Fruit fly (Drosophila melanogaster) whole organism, embryonic: ENCODE results near the gene Prx2.

Source experiments
- Ada2b ChIP-seq: fragments of 200-800 bp; sonication (Bioruptor generic); IDR thresholded peaks from 2 replicates; pipeline ENCODE4 v1.3.6; 2022; ENCODE audit warnings: missing biosample characterization, missing genetic modification characterization
- Atf6 ChIP-seq: fragments of 200-800 bp; sonication (Bioruptor generic); IDR thresholded peaks from 2 replicates; pipeline ENCODE4 v1.3.6; 2022; ENCODE audit warnings: missing biosample characterization, missing genetic modification characterization
- CG10654 ChIP-seq: fragments of 200-800 bp; sonication (Bioruptor generic); optimal IDR thresholded peaks from 2 replicates; lab custom pipeline; 2016; ENCODE audit warnings: missing biosample characterization, missing genetic modification characterization
- CG12071 ChIP-seq: fragments of 200-800 bp; sonication (Bioruptor generic); optimal IDR thresholded peaks from 3 replicates; lab custom pipeline; 2018; ENCODE audit warnings: missing biosample characterization, mild to moderate bottlenecking, missing genetic modification characterization
- CG12155 ChIP-seq: fragments of 200-800 bp; sonication (Bioruptor generic); optimal IDR thresholded peaks from 3 replicates; lab custom pipeline; 2016; ENCODE audit warnings: missing biosample characterization, missing genetic modification characterization
- CG12391 ChIP-seq: fragments of 200-800 bp; sonication (Bioruptor generic); optimal IDR thresholded peaks from 3 replicates; lab custom pipeline; 2018; ENCODE audit warnings: missing biosample characterization, mild to moderate bottlenecking, missing genetic modification characterization, moderate library complexity
- CG14667 ChIP-seq: fragments of 200-800 bp; sonication (Bioruptor generic); IDR thresholded peaks from 2 replicates; pipeline ENCODE4 v1.3.6; 2022; ENCODE audit warnings: missing biosample characterization, missing genetic modification characterization
- CG15696 ChIP-seq: fragments of 200-800 bp; sonication (Bioruptor generic); optimal IDR thresholded peaks from 2 replicates; lab custom pipeline; 2019; ENCODE audit warnings: missing biosample characterization, mild to moderate bottlenecking, missing genetic modification characterization, moderate library complexity
- CG16813 ChIP-seq: fragments of 200-800 bp; sonication (Bioruptor generic); IDR thresholded peaks from 3 replicates; pipeline ENCODE4 v1.3.6; 2022; ENCODE audit warnings: missing biosample characterization, missing genetic modification characterization; ENCODE audit not compliant: partially characterized antibody
- CG17361 ChIP-seq: fragments of 200-800 bp; sonication (Bioruptor generic); IDR thresholded peaks from 3 replicates; pipeline ENCODE4 v1.3.6; 2022; ENCODE audit warnings: missing biosample characterization, missing genetic modification characterization
- CG2199 ChIP-seq: fragments of 200-800 bp; sonication (Bioruptor generic); IDR thresholded peaks from 3 replicates; pipeline ENCODE4 v1.3.6; 2022; ENCODE audit warnings: missing biosample characterization, missing genetic modification characterization
- CG3065 ChIP-seq: fragments of 200-800 bp; sonication (Bioruptor generic); optimal IDR thresholded peaks from 2 replicates; lab custom pipeline; 2016; ENCODE audit warnings: missing biosample characterization, missing genetic modification characterization
- CG31224 ChIP-seq: fragments of 200-800 bp; sonication (Bioruptor generic); IDR thresholded peaks from 2 replicates; pipeline ENCODE4 v1.3.6; 2022; ENCODE audit warnings: missing biosample characterization, missing genetic modification characterization
- CG33213 ChIP-seq: fragments of 200-800 bp; sonication (Bioruptor generic); optimal IDR thresholded peaks from 3 replicates; lab custom pipeline; 2016; ENCODE audit warnings: missing biosample characterization, missing genetic modification characterization
- CG3838 ChIP-seq: fragments of 200-800 bp; sonication (Bioruptor generic); optimal IDR thresholded peaks from 3 replicates; lab custom pipeline; 2016; ENCODE audit warnings: missing biosample characterization, missing genetic modification characterization
- CG3847 ChIP-seq: fragments of 200-800 bp; sonication (Bioruptor generic); IDR thresholded peaks from 2 replicates; pipeline ENCODE4 v1.3.6; 2022; ENCODE audit warnings: missing biosample characterization, missing genetic modification characterization
- CG3995 ChIP-seq: fragments of 200-800 bp; sonication (Bioruptor generic); optimal IDR thresholded peaks from 3 replicates; lab custom pipeline; 2016; ENCODE audit warnings: missing biosample characterization, missing genetic modification characterization
- CG4707 ChIP-seq: fragments of 200-800 bp; sonication (Bioruptor generic); optimal IDR thresholded peaks from 2 replicates; lab custom pipeline; 2018; ENCODE audit warnings: missing biosample characterization, mild to moderate bottlenecking, missing genetic modification characterization, moderate library complexity
- CG6791 ChIP-seq: fragments of 200-800 bp; sonication (Bioruptor generic); IDR thresholded peaks from 3 replicates; pipeline ENCODE4 v1.3.6; 2022; ENCODE audit warnings: missing biosample characterization, missing genetic modification characterization; ENCODE audit not compliant: partially characterized antibody
- CG9727 ChIP-seq: fragments of 200-800 bp; sonication (Bioruptor generic); optimal IDR thresholded peaks from 3 replicates; lab custom pipeline; 2017; ENCODE audit warnings: missing biosample characterization, mild to moderate bottlenecking, missing genetic modification characterization
- CG9876 ChIP-seq: fragments of 200-800 bp; sonication (Bioruptor generic); optimal IDR thresholded peaks from 2 replicates; lab custom pipeline; 2016; ENCODE audit warnings: missing biosample characterization, missing genetic modification characterization
- Dad ChIP-seq: fragments of 200-800 bp; sonication (Bioruptor generic); optimal IDR thresholded peaks from 3 replicates; lab custom pipeline; 2016; ENCODE audit warnings: missing biosample characterization, missing genetic modification characterization
- Dfd ChIP-seq, 2 experiments: fragments of >200 bp; optimal IDR thresholded peaks; 2 replicates each; lab custom pipeline; 2017; ENCODE audit warnings: missing biosample characterization in 2 of 2, missing genetic modification characterization in 2 of 2
- Dref ChIP-seq: fragments of 200-800 bp; sonication (Bioruptor generic); IDR thresholded peaks from 2 replicates; pipeline ENCODE4 v1.3.6; 2022; ENCODE audit warnings: missing biosample characterization, missing genetic modification characterization
- Opbp ChIP-seq: fragments of 200-800 bp; sonication (Bioruptor generic); IDR thresholded peaks from 3 replicates; pipeline ENCODE4 v1.3.6; 2022; ENCODE audit warnings: missing biosample characterization, missing genetic modification characterization; ENCODE audit not compliant: partially characterized antibody
- Sox100B ChIP-seq: fragments of 200-800 bp; sonication (Bioruptor generic); optimal IDR thresholded peaks from 3 replicates; lab custom pipeline; 2018; ENCODE audit warnings: missing biosample characterization, mild to moderate bottlenecking, missing genetic modification characterization
- TFAM ChIP-seq: fragments of 200-800 bp; sonication (Bioruptor generic); optimal IDR thresholded peaks from 2 replicates; lab custom pipeline; 2017; ENCODE audit warnings: missing biosample characterization, missing genetic modification characterization, inconsistent platforms
- ara ChIP-seq: fragments of 200-800 bp; sonication (Bioruptor generic); IDR thresholded peaks from 2 replicates; pipeline ENCODE4 v1.3.6; 2022; ENCODE audit warnings: missing biosample characterization, missing genetic modification characterization
- bigmax ChIP-seq: fragments of 200-800 bp; sonication (Bioruptor generic); optimal IDR thresholded peaks from 2 replicates; lab custom pipeline; 2018; ENCODE audit warnings: missing biosample characterization, mild to moderate bottlenecking, missing genetic modification characterization
- br ChIP-seq: fragments of >200 bp; optimal IDR thresholded peaks from 2 replicates; lab custom pipeline; 2017
- dimm ChIP-seq: fragments of 200-800 bp; sonication (Bioruptor generic); IDR thresholded peaks from 2 replicates; pipeline ENCODE4 v1.3.6; 2022; ENCODE audit warnings: missing biosample characterization, missing genetic modification characterization
- emc ChIP-seq: fragments of 200-800 bp; sonication (Bioruptor generic); optimal IDR thresholded peaks from 2 replicates; lab custom pipeline; 2016; ENCODE audit warnings: missing biosample characterization, missing genetic modification characterization
- grau ChIP-seq: fragments of 200-800 bp; optimal IDR thresholded peaks from 3 replicates; lab custom pipeline; 2019; ENCODE audit warnings: missing biosample characterization, mild to moderate bottlenecking, missing genetic modification characterization, moderate library complexity
- gsb-n ChIP-seq: fragments of 200-800 bp; sonication (Bioruptor generic); optimal IDR thresholded peaks from 3 replicates; lab custom pipeline; 2018; ENCODE audit warnings: missing biosample characterization, mild to moderate bottlenecking, missing genetic modification characterization
- jigr1 ChIP-seq: fragments of 200-800 bp; sonication (Bioruptor generic); IDR thresholded peaks from 3 replicates; pipeline ENCODE4 v1.3.6; 2022; ENCODE audit warnings: missing biosample characterization, missing genetic modification characterization
- jumu ChIP-seq: fragments of 200-800 bp; sonication (Bioruptor generic); optimal IDR thresholded peaks from 3 replicates; lab custom pipeline; 2016; ENCODE audit warnings: missing biosample characterization, missing genetic modification characterization
- kah ChIP-seq: fragments of 200-800 bp; sonication (Bioruptor generic); optimal IDR thresholded peaks from 2 replicates; lab custom pipeline; 2018; ENCODE audit warnings: missing biosample characterization, mild to moderate bottlenecking, missing genetic modification characterization
- nerfin-2 ChIP-seq: fragments of 200-800 bp; sonication (Bioruptor generic); IDR thresholded peaks from 2 replicates; pipeline ENCODE4 v1.3.6; 2022; ENCODE audit warnings: missing biosample characterization, missing genetic modification characterization; ENCODE audit not compliant: partially characterized antibody
- phol ChIP-seq: fragments of 200-800 bp; sonication (Bioruptor generic); optimal IDR thresholded peaks from 3 replicates; lab custom pipeline; 2018; ENCODE audit warnings: missing biosample characterization, mild to moderate bottlenecking, missing genetic modification characterization, moderate library complexity
- pum ChIP-seq: fragments of 200-800 bp; sonication (Bioruptor generic); optimal IDR thresholded peaks from 2 replicates; lab custom pipeline; 2016; ENCODE audit warnings: missing biosample characterization, missing genetic modification characterization
- ranshi ChIP-seq: fragments of 200-800 bp; sonication (Bioruptor generic); IDR thresholded peaks from 2 replicates; pipeline ENCODE4 v1.3.6; 2022; ENCODE audit warnings: missing biosample characterization, missing genetic modification characterization
- rib ChIP-seq: fragments of 200-800 bp; sonication (Bioruptor generic); IDR thresholded peaks from 2 replicates; pipeline ENCODE4 v1.3.6; 2022; ENCODE audit warnings: missing biosample characterization, missing genetic modification characterization
- row ChIP-seq: fragments of 200-800 bp; sonication (Bioruptor generic); IDR thresholded peaks from 3 replicates; pipeline ENCODE4 v1.3.6; 2022; ENCODE audit warnings: missing biosample characterization, missing genetic modification characterization
- salm ChIP-seq: fragments of 200-800 bp; sonication (Bioruptor generic); optimal IDR thresholded peaks from 2 replicates; lab custom pipeline; 2018; ENCODE audit warnings: missing biosample characterization, mild to moderate bottlenecking, missing genetic modification characterization
- sens ChIP-seq: fragments of 200-800 bp; sonication (Bioruptor generic); peaks from one replicate; lab custom pipeline; 2016; ENCODE audit warnings: missing biosample characterization, missing genetic modification characterization
- sim ChIP-seq: fragments of 200-800 bp; sonication (Bioruptor generic); IDR thresholded peaks from 2 replicates; pipeline ENCODE4 v1.3.6; 2022; ENCODE audit warnings: missing biosample characterization, missing genetic modification characterization
- sr ChIP-seq: fragments of 200-800 bp; sonication (Bioruptor generic); IDR thresholded peaks from 3 replicates; pipeline ENCODE4 v1.3.6; 2022; ENCODE audit warnings: missing biosample characterization, missing genetic modification characterization
- stwl ChIP-seq: fragments of 200-800 bp; sonication (Bioruptor generic); optimal IDR thresholded peaks from 3 replicates; lab custom pipeline; 2018; ENCODE audit warnings: missing biosample characterization, mild to moderate bottlenecking, missing genetic modification characterization, moderate library complexity
- wdn ChIP-seq: fragments of 200-800 bp; sonication (Bioruptor generic); IDR thresholded peaks from 2 replicates; pipeline ENCODE4 v1.3.6; 2022; ENCODE audit warnings: missing biosample characterization, missing genetic modification characterization
- zen2 ChIP-seq: fragments of 200-800 bp; sonication (Bioruptor generic); IDR thresholded peaks from 3 replicates; pipeline ENCODE4 v1.3.6; 2022; ENCODE audit warnings: missing biosample characterization, missing genetic modification characterization; ENCODE audit not compliant: partially characterized antibody

Gene Prx2

DNA sequence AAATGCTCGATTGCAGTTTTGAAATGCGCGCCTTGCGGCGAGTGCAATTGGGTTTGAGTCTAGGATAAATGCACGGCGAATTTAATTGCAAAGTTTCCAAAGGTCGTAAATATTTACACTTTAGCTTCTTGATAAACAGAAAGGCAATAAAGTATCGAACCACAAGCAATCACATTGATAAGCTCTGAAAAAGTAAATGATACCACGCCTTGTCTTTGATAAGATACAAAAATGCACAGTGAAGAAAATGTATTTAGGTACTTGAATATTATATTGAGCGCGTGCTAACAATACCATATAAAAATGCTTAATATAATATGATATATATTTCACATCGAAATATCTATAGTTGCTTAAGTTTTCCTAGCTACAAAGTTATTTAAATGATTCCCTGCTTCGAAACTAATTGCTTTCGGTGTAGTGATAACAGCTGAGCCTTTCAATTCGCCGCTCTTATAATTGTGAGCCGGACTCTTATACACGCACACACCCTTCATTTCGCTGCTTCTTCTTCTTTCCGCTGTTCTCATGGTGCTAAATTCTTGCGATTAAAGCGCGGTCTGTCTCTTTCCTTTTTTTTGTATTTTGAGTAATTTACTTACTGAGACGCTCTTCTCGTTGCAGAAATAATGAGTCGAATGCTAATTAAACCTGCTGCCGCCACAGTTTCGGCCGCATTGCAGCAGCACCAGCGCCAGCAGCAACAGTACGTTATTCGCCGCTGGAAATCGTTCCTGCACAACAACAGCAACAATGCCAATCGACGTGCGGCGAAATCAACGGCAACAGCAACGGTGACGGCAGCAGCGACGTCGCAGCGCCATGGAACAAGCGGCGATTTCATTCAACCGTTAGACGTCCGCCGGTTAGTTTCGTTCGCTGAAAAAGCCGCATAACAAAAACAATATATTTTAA, 43.9 kb downstream of the Prx2 start (continued):
- TF ChIP-seq CG12155 (GFP tag; lab: Kevin White, UChicago), result peak; percentile 78
- TF ChIP-seq CG33213 (GFP tag; lab: Kevin White, UChicago), result no peak
- no peak for TF ChIP-seq jumu
- no peak; the same call in 1 of the 2 replicates for TF ChIP-seq dimm (GFP tag; lab: Robert Waterston, UW)
- peak; percentile 74 for TF ChIP-seq ranshi (GFP tag; lab: Robert Waterston, UW)
- no peak for TF ChIP-seq CG3995 (GFP tag; lab: Kevin White, UChicago)
- peak; percentile 73 for TF ChIP-seq CG12071 (GFP tag; lab: Kevin White, UChicago)
- no peak for TF ChIP-seq sr (GFP tag; lab: Robert Waterston, UW)
- no peak for TF ChIP-seq CG9876 (GFP tag; lab: Kevin White, UChicago)
- peak; percentile 71 for TF ChIP-seq CG15696 (tag; lab: Kevin White, UChicago)
- peak; percentile 10 for TF ChIP-seq stwl (tag; lab: Kevin White, UChicago)
- peak; percentile 93 for TF ChIP-seq CG12391 (tag; lab: Kevin White, UChicago)
- TF ChIP-seq rib, result 0 out of 2 replicates have a peak, but pooled peaks have one; percentile 35
- peak; percentile 89 for TF ChIP-seq Atf6
- TF ChIP-seq nerfin-2 (GFP tag; lab: Robert Waterston, UW), result no peak
- no peak for TF ChIP-seq CG3838 (GFP tag; lab: Kevin White, UChicago)
- TF ChIP-seq CG31224 (GFP tag; lab: Robert Waterston, UW), result peak; percentile 69
- no peak for TF ChIP-seq emc
- no peak for TF ChIP-seq Dfd (GFP tag; optimal IDR thresholded peaks at IDR 0.05; lab: Kevin White, UChicago)
- TF ChIP-seq wdn (GFP tag; lab: Robert Waterston, UW), result peak; percentile 79
- TF ChIP-seq CG9727 (GFP tag; lab: Kevin White, UChicago), result peak; percentile 86
- peak; percentile 44; the same call in 1 of the 3 replicates for TF ChIP-seq jigr1 (GFP tag; lab: Robert Waterston, UW)
- peak; percentile 71; the same call in 1 of the 2 replicates for TF ChIP-seq ara (GFP tag; lab: Robert Waterston, UW)
- no peak for TF ChIP-seq pum (GFP tag; lab: Kevin White, UChicago)
- no peak for TF ChIP-seq zen2 (GFP tag; lab: Robert Waterston, UW)
- peak; percentile 85 for TF ChIP-seq phol (tag; lab: Kevin White, UChicago)
- no peak for TF ChIP-seq CG16813 (GFP tag; lab: Robert Waterston, UW)
- TF ChIP-seq Sox100B, result peak; percentile 89
- peak; percentile 40 for TF ChIP-seq CG3065
- no peak for TF ChIP-seq Dad (GFP tag; lab: Kevin White, UChicago)
- TF ChIP-seq br (lab: Kevin White, UChicago), result no peak
- TF ChIP-seq CG17361 (GFP tag; lab: Robert Waterston, UW), result peak; percentile 92
- TF ChIP-seq CG3847, result peak; percentile 73
- peak; percentile 22 for TF ChIP-seq TFAM (GFP tag; lab: Kevin White, UChicago)
- no peak for TF ChIP-seq CG6791
- peak; percentile 80 for TF ChIP-seq CG10654 (GFP tag; lab: Kevin White, UChicago)
- TF ChIP-seq Opbp (GFP tag; lab: Robert Waterston, UW), result no peak
- peak; percentile 58 for TF ChIP-seq kah (GFP tag; lab: Kevin White, UChicago)
- peak; percentile 93 for TF ChIP-seq row (GFP tag; lab: Robert Waterston, UW)
- TF ChIP-seq gsb-n (tag; lab: Kevin White, UChicago), result peak; percentile 83
- TF ChIP-seq salm (tag; lab: Kevin White, UChicago), result peak; percentile 79
- TF ChIP-seq sens (GFP tag; lab: Kevin White, UChicago), result peak; percentile 91
- no peak for TF ChIP-seq Dref (GFP tag; lab: Robert Waterston, UW)
- TF ChIP-seq CG2199 (GFP tag; lab: Robert Waterston, UW), result 0 out of 3 replicates have a peak, but pooled peaks have one; percentile 65
- TF ChIP-seq CG4707 (GFP tag; lab: Kevin White, UChicago), result peak; percentile 6
- no peak for TF ChIP-seq bigmax (GFP tag; lab: Kevin White, UChicago)
- peak; percentile 71 for TF ChIP-seq CG14667 (GFP tag; lab: Robert Waterston, UW)
- TF ChIP-seq sim (GFP tag; lab: Robert Waterston, UW), result peak; percentile 59; the same call in 1 of the 2 replicates
- TF ChIP-seq Ada2b, result peak; percentile 80
- TF ChIP-seq grau (tag; lab: Kevin White, UChicago), result peak; percentile 88
